Worm (Caenorhabditis elegans) whole organism, early embryonic: ENCODE measurements around the gene M117.1.

ENCODE experiments used
- B0310.2 ChIP-seq: sonication (generic microtip); optimal IDR thresholded peaks from 2 replicates; lab custom pipeline; 2016; ENCODE audit warnings: mild to moderate bottlenecking, missing genetic modification characterization, missing compliant biosample characterization
- F13C5.2 ChIP-seq: sonication (generic microtip); optimal IDR thresholded peaks from 2 replicates; lab custom pipeline; 2017; ENCODE audit warnings: mild to moderate bottlenecking, missing genetic modification characterization, inconsistent platforms, missing compliant biosample characterization
- aly-1 ChIP-seq: sonication (generic microtip); optimal IDR thresholded peaks from 2 replicates; lab custom pipeline; 2016; ENCODE audit warnings: missing genetic modification characterization, missing compliant biosample characterization
- ama-1 ChIP-seq: fragments of 150-350 bp; optimal IDR thresholded peaks from 2 replicates; lab custom pipeline; 2014
- ceh-13 ChIP-seq: fragments of 200-800 bp; sonication (Bioruptor generic); optimal IDR thresholded peaks from 2 replicates; lab custom pipeline; 2018; ENCODE audit warnings: mild to moderate bottlenecking, missing genetic modification characterization, missing compliant biosample characterization
- ceh-36 ChIP-seq: sonication (generic microtip); optimal IDR thresholded peaks from 2 replicates; lab custom pipeline; 2016; ENCODE audit warnings: missing genetic modification characterization, inconsistent platforms, missing compliant biosample characterization
- ets-7 ChIP-seq: sonication (generic microtip); optimal IDR thresholded peaks from 2 replicates; lab custom pipeline; 2016; ENCODE audit warnings: missing genotype, missing genetic modification characterization, missing compliant biosample characterization
- flt-1 ChIP-seq: fragments of 200-800 bp; sonication (Bioruptor generic); IDR thresholded peaks from 2 replicates; pipeline ENCODE4 v1.3.6; 2022; ENCODE audit warnings: missing genetic modification characterization, missing compliant biosample characterization
- hmbx-1 ChIP-seq: sonication (generic microtip); optimal IDR thresholded peaks from 2 replicates; lab custom pipeline; 2016; ENCODE audit warnings: mild to moderate bottlenecking, missing genetic modification characterization, missing compliant biosample characterization
- hmg-4 ChIP-seq: fragments of 200-800 bp; sonication (Bioruptor generic); optimal IDR thresholded peaks from 2 replicates; lab custom pipeline; 2018; ENCODE audit warnings: mild to moderate bottlenecking, missing genetic modification characterization, missing compliant biosample characterization
- hnd-1 ChIP-seq: sonication (generic microtip); optimal IDR thresholded peaks from 2 replicates; lab custom pipeline; 2016; ENCODE audit warnings: missing genetic modification characterization, missing compliant biosample characterization
- pes-1 ChIP-seq: fragments of 200-800 bp; sonication (Bioruptor generic); IDR thresholded peaks from 2 replicates; pipeline ENCODE4 v1.3.6; 2022; ENCODE audit warnings: missing genetic modification reagents, missing genetic modification characterization, missing compliant biosample characterization
- scrt-1 ChIP-seq: fragments of 200-800 bp; sonication (Bioruptor generic); IDR thresholded peaks from 2 replicates; pipeline ENCODE4 v1.3.6; 2022; ENCODE audit warnings: missing genetic modification characterization, missing compliant biosample characterization
- sea-1 ChIP-seq: fragments of 200-800 bp; sonication (Bioruptor generic); conservative IDR thresholded peaks from 2 replicates; pipeline ENCODE4 v1.3.6; 2022; ENCODE audit warnings: missing genetic modification characterization, missing compliant biosample characterization
- tbx-11 ChIP-seq: fragments of 200-800 bp; sonication (Bioruptor generic); IDR thresholded peaks from 2 replicates; pipeline ENCODE4 v1.3.6; 2022; ENCODE audit warnings: missing genetic modification characterization, missing compliant biosample characterization
- tbx-37 ChIP-seq: fragments of 200-800 bp; sonication (Bioruptor generic); conservative IDR thresholded peaks from 2 replicates; pipeline ENCODE4 v1.3.6; 2022; ENCODE audit warnings: missing genetic modification reagents, missing genetic modification characterization, missing compliant biosample characterization
- tra-4 ChIP-seq: sonication (generic microtip); optimal IDR thresholded peaks from 2 replicates; lab custom pipeline; 2017; ENCODE audit warnings: missing genetic modification characterization, missing compliant biosample characterization

M117.1 gene

DNA sequence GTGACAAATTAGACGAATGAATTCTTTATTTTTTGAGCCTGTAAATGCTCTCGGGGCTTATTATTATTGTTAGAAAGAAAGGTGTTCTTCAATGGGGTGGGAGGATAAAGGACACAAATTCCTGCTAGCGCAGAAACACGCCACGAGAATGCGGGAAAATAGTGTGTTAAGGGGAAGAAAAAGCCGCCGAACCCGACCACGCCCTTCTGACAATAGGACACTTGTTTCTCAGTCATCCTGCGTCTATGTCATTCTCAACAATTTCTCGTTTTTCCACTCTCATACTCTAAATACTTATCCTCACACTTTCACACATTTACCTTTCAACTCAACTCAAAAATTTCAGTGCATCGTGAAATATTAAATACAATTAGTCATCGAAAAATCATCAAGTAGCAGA lies at the start of gene M117.1:
M117.1 (plus strand) TSS at position 347 of the 400 bp plus-strand sequence.
- no peak for TF ChIP-seq pes-1
- no peak for TF ChIP-seq sea-1 (GFP tag; lab: Robert Waterston, UW)
- no peak for TF ChIP-seq ceh-36 (tag; lab: Kevin White, UChicago)
- no peak for TF ChIP-seq flt-1 (GFP tag; lab: Robert Waterston, UW)
- no peak for TF ChIP-seq hnd-1
- no peak for TF ChIP-seq ama-1
- no peak for TF ChIP-seq tbx-11 (GFP tag; lab: Robert Waterston, UW)
- no peak for TF ChIP-seq ceh-13 (GFP tag; lab: Kevin White, UChicago)
- TF ChIP-seq F13C5.2 (tag; lab: Kevin White, UChicago): no peak
- no peak for TF ChIP-seq tbx-37 (GFP tag; lab: Robert Waterston, UW)
- no peak for TF ChIP-seq hmbx-1
- TF ChIP-seq ets-7 (tag; lab: Kevin White, UChicago): no peak
- TF ChIP-seq hmg-4: no peak
- no peak for TF ChIP-seq tra-4 (tag; lab: Kevin White, UChicago)
- TF ChIP-seq B0310.2: no peak
- TF ChIP-seq scrt-1 (GFP tag; lab: Robert Waterston, UW): no peak
- no peak for TF ChIP-seq aly-1 (tag; lab: Kevin White, UChicago)

DNA sequence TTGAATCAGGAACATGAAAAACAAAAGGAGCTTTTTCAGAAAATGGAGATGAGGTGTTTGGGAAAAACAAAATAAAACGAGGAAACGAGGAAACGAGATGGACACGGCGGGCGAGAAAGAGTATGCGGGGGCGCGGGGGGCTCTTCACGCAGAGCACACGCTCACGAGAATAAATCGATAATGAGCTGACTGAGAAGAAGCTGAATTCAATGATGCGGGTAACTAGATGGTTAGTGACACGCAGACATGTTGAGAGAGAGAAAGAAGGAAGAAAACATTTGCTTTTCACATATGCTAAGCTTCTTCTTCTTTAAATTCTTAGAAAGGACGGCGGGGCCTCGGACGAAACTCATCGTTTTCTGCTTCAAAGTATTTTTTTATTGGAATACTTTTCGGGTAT lies 48.5 kb upstream of the M117.1 start:
- no peak for TF ChIP-seq hmg-4
- TF ChIP-seq tbx-37 (GFP tag; lab: Robert Waterston, UW): no peak
- TF ChIP-seq tbx-11 (GFP tag; lab: Robert Waterston, UW): no peak
- no peak for TF ChIP-seq ets-7 (tag; lab: Kevin White, UChicago)
- TF ChIP-seq flt-1 (GFP tag; lab: Robert Waterston, UW): no peak
- TF ChIP-seq pes-1: no peak
- TF ChIP-seq aly-1 (tag; lab: Kevin White, UChicago): no peak
- TF ChIP-seq tra-4 (tag; lab: Kevin White, UChicago): no peak
- no peak for TF ChIP-seq hnd-1
- TF ChIP-seq B0310.2: no peak
- no peak for TF ChIP-seq sea-1 (GFP tag; lab: Robert Waterston, UW)
- no peak for TF ChIP-seq ceh-13 (GFP tag; lab: Kevin White, UChicago)

DNA sequence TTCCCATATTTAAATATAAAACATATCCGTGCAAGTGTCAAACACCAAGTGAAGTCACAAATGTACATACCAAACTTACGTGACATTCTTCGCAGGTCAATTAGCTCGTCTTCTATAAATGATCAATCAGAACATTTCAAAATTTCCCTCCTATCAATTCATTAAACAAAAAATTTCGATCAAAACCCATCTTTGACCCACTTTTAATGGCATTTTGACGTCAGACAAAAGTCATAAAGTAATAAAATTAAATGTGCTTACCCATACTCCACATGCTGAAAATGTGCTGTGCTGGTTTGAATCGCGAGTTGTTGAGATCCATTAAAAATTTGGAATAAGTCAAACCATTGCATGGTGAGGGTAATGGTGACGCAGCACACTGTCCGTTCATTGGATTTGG lies 44.3 kb upstream of the M117.1 start:
- TF ChIP-seq hmg-4 (no peak), ets-7 (tag; lab: Kevin White, UChicago) (no peak), scrt-1 (GFP tag; lab: Robert Waterston, UW) (no peak), B0310.2 (no peak), hmbx-1 (no peak), aly-1 (tag; lab: Kevin White, UChicago) (no peak), ceh-36 (tag; lab: Kevin White, UChicago) (no peak), tbx-37 (GFP tag; lab: Robert Waterston, UW) (no peak), ama-1 (no peak), flt-1 (GFP tag; lab: Robert Waterston, UW) (no peak), pes-1 (no peak), tra-4 (tag; lab: Kevin White, UChicago) (no peak), tbx-11 (GFP tag; lab: Robert Waterston, UW) (no peak), F13C5.2 (tag; lab: Kevin White, UChicago) (no peak), sea-1 (GFP tag; lab: Robert Waterston, UW) (no peak), ceh-13 (GFP tag; lab: Kevin White, UChicago) (no peak), hnd-1 (no peak)

DNA sequence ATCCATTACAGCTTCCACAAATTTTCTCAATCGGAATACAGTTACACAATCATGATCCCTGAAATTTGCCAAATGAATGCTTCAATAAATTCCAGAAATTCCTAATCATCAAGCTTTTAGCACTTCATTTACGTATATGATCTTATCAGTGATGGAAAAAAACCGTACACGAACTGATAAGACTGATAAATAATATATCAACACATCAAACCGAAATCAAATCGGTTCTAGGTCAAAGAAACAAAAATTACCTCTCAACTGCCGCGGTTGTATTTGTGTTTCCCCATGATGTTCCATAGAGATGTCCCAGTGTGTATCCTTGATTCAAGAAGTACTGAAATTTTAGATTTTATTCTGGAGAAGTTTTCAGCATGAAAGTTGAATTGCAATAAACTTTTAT lies 43.0 kb upstream of the M117.1 start:
- no peak for TF ChIP-seq pes-1
- TF ChIP-seq ama-1: no peak
- TF ChIP-seq tra-4 (tag; lab: Kevin White, UChicago): no peak
- TF ChIP-seq hmg-4: no peak
- TF ChIP-seq hmbx-1: no peak
- TF ChIP-seq tbx-11 (GFP tag; lab: Robert Waterston, UW): no peak
- TF ChIP-seq F13C5.2 (tag; lab: Kevin White, UChicago): no peak
- no peak for TF ChIP-seq tbx-37 (GFP tag; lab: Robert Waterston, UW)
- TF ChIP-seq ceh-36 (tag; lab: Kevin White, UChicago): no peak
- TF ChIP-seq sea-1 (GFP tag; lab: Robert Waterston, UW): no peak
- no peak for TF ChIP-seq B0310.2
- no peak for TF ChIP-seq aly-1 (tag; lab: Kevin White, UChicago)
- no peak for TF ChIP-seq ets-7 (tag; lab: Kevin White, UChicago)
- TF ChIP-seq hnd-1: no peak
- TF ChIP-seq scrt-1 (GFP tag; lab: Robert Waterston, UW): no peak
- no peak for TF ChIP-seq flt-1 (GFP tag; lab: Robert Waterston, UW)
- no peak for TF ChIP-seq ceh-13 (GFP tag; lab: Kevin White, UChicago)

DNA sequence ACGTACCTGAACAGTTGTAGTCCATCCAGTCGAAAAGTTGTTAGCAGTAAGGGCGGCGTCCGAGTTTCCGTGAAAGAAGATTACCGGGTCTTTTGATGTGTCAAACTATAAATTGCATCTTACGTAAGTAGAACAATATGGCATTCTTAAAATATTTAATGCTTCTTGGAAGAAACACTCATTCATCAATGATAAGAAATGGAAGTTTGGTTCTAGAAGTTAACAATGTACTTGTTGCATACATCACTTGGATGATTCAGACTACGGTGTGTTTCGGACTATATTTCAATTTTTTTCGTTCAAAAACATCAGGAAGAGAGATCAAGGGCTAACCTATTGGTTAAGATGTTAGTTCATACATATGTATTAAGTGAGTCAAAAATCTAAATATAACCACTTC lies 41.9 kb upstream of the M117.1 start:
- no peak for TF ChIP-seq ets-7 (tag; lab: Kevin White, UChicago)
- no peak for TF ChIP-seq hmg-4
- TF ChIP-seq ceh-13 (GFP tag; lab: Kevin White, UChicago): no peak
- TF ChIP-seq F13C5.2 (tag; lab: Kevin White, UChicago): no peak
- no peak for TF ChIP-seq flt-1 (GFP tag; lab: Robert Waterston, UW)
- TF ChIP-seq hmbx-1: no peak
- TF ChIP-seq sea-1 (GFP tag; lab: Robert Waterston, UW): no peak
- TF ChIP-seq ceh-36 (tag; lab: Kevin White, UChicago): no peak
- TF ChIP-seq hnd-1: no peak
- no peak for TF ChIP-seq tbx-11 (GFP tag; lab: Robert Waterston, UW)
- TF ChIP-seq pes-1: no peak
- no peak for TF ChIP-seq aly-1 (tag; lab: Kevin White, UChicago)
- no peak for TF ChIP-seq scrt-1 (GFP tag; lab: Robert Waterston, UW)
- TF ChIP-seq ama-1: no peak
- no peak for TF ChIP-seq B0310.2
- TF ChIP-seq tra-4 (tag; lab: Kevin White, UChicago): no peak
- no peak for TF ChIP-seq tbx-37 (GFP tag; lab: Robert Waterston, UW)

DNA sequence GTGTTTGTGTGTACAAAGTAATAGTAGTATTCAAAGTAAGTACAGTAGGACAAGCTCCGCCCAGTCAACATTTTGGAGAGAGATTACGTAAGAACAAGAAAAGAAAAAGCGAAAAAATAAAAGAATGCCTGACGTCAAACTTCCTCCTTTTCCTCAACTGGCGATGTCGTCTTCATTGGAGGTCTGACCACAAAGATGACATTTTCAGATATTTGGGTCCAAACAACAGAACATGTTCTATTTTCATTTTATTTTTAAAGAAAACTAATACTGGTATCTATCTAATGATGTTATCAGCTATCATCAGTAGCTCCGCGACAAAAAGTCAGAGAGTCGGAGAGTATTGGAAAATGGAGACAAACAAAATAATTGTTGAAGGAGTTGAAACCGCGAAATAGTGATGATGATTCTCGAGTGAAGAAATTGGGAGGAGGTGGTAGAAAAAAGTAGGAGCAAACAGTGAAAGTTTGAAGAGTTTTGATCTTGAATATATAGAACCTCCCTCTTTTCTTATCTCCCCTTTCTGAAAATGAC lies 40.3 kb upstream of the M117.1 start, which contains the start of gene lips-5:
lips-5 (minus strand) TSS at position 51 of the 534 bp plus-strand sequence.
- TF ChIP-seq ama-1 (no peak), scrt-1 (GFP tag; lab: Robert Waterston, UW) (no peak), hmbx-1 (no peak), hmg-4 (no peak), ceh-36 (tag; lab: Kevin White, UChicago) (no peak)

DNA sequence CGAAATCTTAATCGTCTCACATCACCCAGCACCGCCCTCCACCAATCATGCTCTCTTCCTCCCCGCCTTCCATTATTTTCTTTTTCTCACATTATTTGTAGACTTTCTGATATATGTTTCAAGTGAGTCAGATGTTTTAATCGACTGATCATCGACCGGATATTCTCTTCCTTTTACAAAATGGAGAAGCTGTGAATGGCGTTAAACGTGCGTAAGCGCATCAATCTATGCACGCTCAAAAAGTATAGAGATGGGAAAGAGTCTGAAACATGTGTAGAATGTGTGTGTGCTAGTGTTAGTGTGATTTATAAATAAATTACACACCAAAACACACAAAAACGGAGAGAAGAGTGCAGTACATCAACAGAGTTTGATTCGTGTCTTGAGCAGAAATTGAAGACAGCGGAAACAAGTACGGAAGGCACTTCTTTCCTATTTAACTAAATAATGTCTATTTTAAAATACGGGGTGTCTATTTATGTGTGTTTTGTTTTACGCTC lies 37.0 kb upstream of the M117.1 start:
- TF ChIP-seq hmbx-1: no peak
- no peak for TF ChIP-seq flt-1 (GFP tag; lab: Robert Waterston, UW)
